Worm (Caenorhabditis elegans): ENCODE measurements around the gene pals-30.
"Not testable (repeated sequence)": the region's sequence is repeated elsewhere in the genome, so short reads cannot be mapped to it uniquely, and the experiment has no call there.

Gene pals-30

DNA sequence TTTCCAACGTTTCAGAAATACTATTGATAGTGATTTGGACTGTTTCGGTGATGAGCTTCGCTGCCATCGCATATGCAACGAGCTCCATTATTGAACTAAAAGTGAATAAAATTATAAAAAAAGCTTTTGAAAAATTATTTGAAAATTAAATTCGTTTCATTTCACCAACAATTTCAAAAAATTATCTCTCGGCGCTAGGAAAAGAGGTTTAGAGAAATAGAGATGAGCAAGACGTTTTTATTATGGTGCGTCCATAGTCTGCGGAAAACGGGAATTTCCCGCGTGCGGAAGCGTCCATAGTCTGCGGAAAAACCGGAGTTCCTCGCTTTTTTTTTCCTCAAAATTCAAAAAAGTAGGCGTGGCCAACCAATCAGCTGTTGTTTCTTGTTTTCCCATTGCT lies at the start of gene pals-30:
Gene pals-30, minus strand, starts transcription at position 101 of the 400 bp plus-strand sequence.
- not testable (repeated sequence) for TF ChIP-seq ztf-11 (tag; optimal IDR thresholded peaks at IDR 0.05); nhr-12 (tag; optimal IDR thresholded peaks at IDR 0.05); unc-62 (GFP tag; optimal IDR thresholded peaks at IDR 0.05)

ce11 chrIV:14599321-14599720 lies 47.6 kb upstream of the pals-30 start:
- TF ChIP-seq pqm-1 (tag; optimal IDR thresholded peaks at IDR 0.05) (no peak), mml-1 (tag; optimal IDR thresholded peaks at IDR 0.05) (no peak), nhr-76 (tag; optimal IDR thresholded peaks at IDR 0.05) (no peak), tbx-2 (tag; optimal IDR thresholded peaks at IDR 0.05) (no peak), nhr-23 (tag; optimal IDR thresholded peaks at IDR 0.05) (no peak), elt-2 (tag; optimal IDR thresholded peaks at IDR 0.05) (no peak), ceh-16 (tag; optimal IDR thresholded peaks at IDR 0.05) (no peak), zag-1 (tag; optimal IDR thresholded peaks at IDR 0.05) (no peak), daf-12 (tag; optimal IDR thresholded peaks at IDR 0.05) (no peak), nhr-43 (tag; optimal IDR thresholded peaks at IDR 0.05; ENCODE audit: poor library complexity, severe bottlenecking) (no peak), sea-2 (GFP tag; optimal IDR thresholded peaks at IDR 0.05) (no peak), skn-1 (tag; optimal IDR thresholded peaks at IDR 0.05) (no peak), hmg-11 (tag; optimal IDR thresholded peaks at IDR 0.05) (no peak), ZK546.5 (tag; optimal IDR thresholded peaks at IDR 0.05) (no peak)

DNA sequence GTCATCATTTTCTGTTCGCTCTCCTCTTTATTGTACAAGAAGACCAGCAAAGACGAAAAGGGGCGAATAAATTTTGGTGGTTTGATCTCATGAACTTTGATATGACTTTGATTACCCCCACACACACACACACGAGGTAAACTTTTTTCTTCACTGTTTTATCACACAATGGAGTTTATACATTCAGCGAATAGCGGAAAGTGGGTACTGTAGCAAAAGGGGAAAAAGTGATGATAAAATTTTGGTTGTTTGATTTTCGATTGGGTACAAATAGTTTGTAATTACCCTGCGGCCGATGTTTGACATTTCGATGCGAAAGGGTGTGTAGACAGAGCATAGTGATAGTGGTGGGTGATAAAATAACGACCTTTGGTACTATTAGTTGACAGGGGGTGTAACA lies 42.5 kb upstream of the pals-30 start:
- TF ChIP-seq pha-4 (tag; optimal IDR thresholded peaks at IDR 0.05) (peak; percentile 96), mml-1 (tag; optimal IDR thresholded peaks at IDR 0.05) (no peak), elt-1 (tag; optimal IDR thresholded peaks at IDR 0.05) (no peak), nhr-76 (tag; optimal IDR thresholded peaks at IDR 0.05) (peak; percentile 83), snpc-4 (tag; optimal IDR thresholded peaks at IDR 0.05) (peak; percentile 44), daf-12 (tag; optimal IDR thresholded peaks at IDR 0.05) (no peak), nhr-23 (tag; optimal IDR thresholded peaks at IDR 0.05) (peak; percentile 97), jun-1 (tag; optimal IDR thresholded peaks at IDR 0.05) (peak; percentile 97), egl-27 (tag; optimal IDR thresholded peaks at IDR 0.05) (peak; percentile 93), nhr-77 (tag; optimal IDR thresholded peaks at IDR 0.05) (no peak), egl-5 (tag; optimal IDR thresholded peaks at IDR 0.05) (no peak), ceh-82 (tag; optimal IDR thresholded peaks at IDR 0.05) (no peak), nhr-28 (tag; optimal IDR thresholded peaks at IDR 0.05) (peak; percentile 84), fkh-2 (tag; optimal IDR thresholded peaks at IDR 0.05) (no peak), unc-39 (tag; optimal IDR thresholded peaks at IDR 0.05) (no peak), R02D3.7 (tag; optimal IDR thresholded peaks at IDR 0.05) (peak; percentile 67), lsy-12 (tag; optimal IDR thresholded peaks at IDR 0.05) (no peak), sea-2 (GFP tag; optimal IDR thresholded peaks at IDR 0.05) (no peak), ama-1 (optimal IDR thresholded peaks at IDR 0.05) (no peak), ZK546.5 (tag; optimal IDR thresholded peaks at IDR 0.05) (no peak), fos-1 (tag; optimal IDR thresholded peaks at IDR 0.05) (peak; percentile 83), zag-1 (tag; optimal IDR thresholded peaks at IDR 0.05) (no peak), hmg-11 (tag; optimal IDR thresholded peaks at IDR 0.05) (no peak), ceh-9 (tag; optimal IDR thresholded peaks at IDR 0.05) (no peak), ceh-28 (tag; optimal IDR thresholded peaks at IDR 0.05) (peak; percentile 78), nfya-1 (tag; optimal IDR thresholded peaks at IDR 0.05; ENCODE audit: insufficient read depth) (peak; percentile 95), nhr-12 (tag; optimal IDR thresholded peaks at IDR 0.05) (no peak), ztf-4 (tag; optimal IDR thresholded peaks at IDR 0.05) (no peak), lin-39 (tag; optimal IDR thresholded peaks at IDR 0.05) (no peak), eor-1 (tag; optimal IDR thresholded peaks at IDR 0.05) (no peak), nhr-43 (tag; optimal IDR thresholded peaks at IDR 0.05; ENCODE audit: poor library complexity, severe bottlenecking) (peak; percentile 95), nhr-25 (tag; optimal IDR thresholded peaks at IDR 0.05) (peak; percentile 93), mdl-1 (tag; optimal IDR thresholded peaks at IDR 0.05) (peak; percentile 86), nhr-67 (tag; optimal IDR thresholded peaks at IDR 0.05) (no peak), nhr-11 (tag; optimal IDR thresholded peaks at IDR 0.05) (no peak), fkh-10 (GFP tag; optimal IDR thresholded peaks at IDR 0.05) (no peak), aly-2 (tag; optimal IDR thresholded peaks at IDR 0.05) (no peak), nhr-237 (tag; optimal IDR thresholded peaks at IDR 0.05) (no peak), ceh-16 (tag; optimal IDR thresholded peaks at IDR 0.05) (no peak), unc-62 (GFP tag; optimal IDR thresholded peaks at IDR 0.05) (peak; percentile 39), ztf-11 (tag; optimal IDR thresholded peaks at IDR 0.05) (no peak), lin-15B (tag; optimal IDR thresholded peaks at IDR 0.05) (no peak), tbx-2 (tag; optimal IDR thresholded peaks at IDR 0.05) (peak; percentile 58), elt-2 (tag; optimal IDR thresholded peaks at IDR 0.05) (peak; percentile 100), pqm-1 (tag; optimal IDR thresholded peaks at IDR 0.05) (peak; percentile 100), skn-1 (tag; optimal IDR thresholded peaks at IDR 0.05) (peak; percentile 94), elt-3 (tag; optimal IDR thresholded peaks at IDR 0.05) (peak; percentile 54 to 95 (median 88))

Data from whole organism, L3 larva.